Fruit fly (Drosophila melanogaster) whole organism, prepupa: Measurements from ENCODE around the gene Rcd-1.
A peak's percentile ranks its signal among the peaks of the same experiment; 100 is the strongest.

Experiments used
- Blimp-1 ChIP-seq: fragments of 200-800 bp; sonication (Bioruptor generic); optimal IDR thresholded peaks from 3 replicates; lab custom pipeline; 2017; ENCODE audit warnings: missing biosample characterization, missing genetic modification characterization, mild to moderate bottlenecking, moderate library complexity, missing genetic modification reagents
- CG10631 ChIP-seq: fragments of 200-800 bp; sonication (Bioruptor generic); optimal IDR thresholded peaks from 2 replicates; lab custom pipeline; 2016; ENCODE audit warnings: missing biosample characterization, missing genetic modification characterization
- CG11294 ChIP-seq: fragments of 200-800 bp; sonication (Bioruptor generic); IDR thresholded peaks from 2 replicates; pipeline ENCODE4 v1.3.6; 2022; ENCODE audit warnings: missing biosample characterization, missing genetic modification characterization
- CG1621 ChIP-seq: fragments of 200-800 bp; sonication (Bioruptor generic); optimal IDR thresholded peaks from 3 replicates; lab custom pipeline; 2018; ENCODE audit warnings: missing biosample characterization, mild to moderate bottlenecking, missing genetic modification characterization
- CG16779 ChIP-seq: fragments of 200-800 bp; sonication (Bioruptor generic); optimal IDR thresholded peaks from 3 replicates; lab custom pipeline; 2017; ENCODE audit warnings: missing biosample characterization, mild to moderate bottlenecking, missing genetic modification characterization
- CG31627 ChIP-seq: fragments of 200-800 bp; sonication (Bioruptor generic); optimal IDR thresholded peaks from 3 replicates; lab custom pipeline; 2016; ENCODE audit warnings: missing biosample characterization, missing genetic modification characterization
- CG32006 ChIP-seq: fragments of 200-800 bp; sonication (Bioruptor generic); optimal IDR thresholded peaks from 3 replicates; lab custom pipeline; 2017; ENCODE audit warnings: missing biosample characterization, mild to moderate bottlenecking, missing genetic modification characterization
- CG34406 ChIP-seq: fragments of 200-800 bp; sonication (Bioruptor generic); optimal IDR thresholded peaks from 3 replicates; lab custom pipeline; 2016; ENCODE audit warnings: missing biosample characterization, missing genetic modification characterization
- CG6163 ChIP-seq: fragments of 200-800 bp; sonication (Bioruptor generic); IDR thresholded peaks from 3 replicates; pipeline ENCODE4 v1.3.6; 2022; ENCODE audit warnings: missing biosample characterization, missing genetic modification characterization
- CG6276 ChIP-seq: fragments of 200-800 bp; sonication (Bioruptor generic); optimal IDR thresholded peaks from 2 replicates; lab custom pipeline; 2017; ENCODE audit warnings: missing biosample characterization, mild to moderate bottlenecking, missing genetic modification characterization
- CG6792 ChIP-seq: fragments of 200-800 bp; sonication (Bioruptor generic); optimal IDR thresholded peaks from 3 replicates; lab custom pipeline; 2016; ENCODE audit warnings: missing biosample characterization, missing genetic modification characterization
- CG6808 ChIP-seq: fragments of 200-800 bp; sonication (Bioruptor generic); optimal IDR thresholded peaks from 3 replicates; lab custom pipeline; 2017; ENCODE audit warnings: missing biosample characterization, missing genetic modification characterization, mild to moderate bottlenecking, moderate library complexity, missing genetic modification reagents
- CG6854 ChIP-seq: fragments of 200-800 bp; sonication (Bioruptor generic); optimal IDR thresholded peaks from 2 replicates; lab custom pipeline; 2017; ENCODE audit warnings: missing biosample characterization, mild to moderate bottlenecking, missing genetic modification characterization
- CG8119 ChIP-seq: fragments of 200-800 bp; sonication (Bioruptor generic); IDR thresholded peaks from 3 replicates; pipeline ENCODE4 v1.3.6; 2022; ENCODE audit warnings: missing biosample characterization, missing genetic modification characterization
- CG8319 ChIP-seq: fragments of 200-800 bp; sonication (Bioruptor generic); optimal IDR thresholded peaks from 3 replicates; lab custom pipeline; 2016; ENCODE audit warnings: missing biosample characterization, missing genetic modification characterization
- CG9139 ChIP-seq: fragments of 200-800 bp; sonication (Bioruptor generic); optimal IDR thresholded peaks from 3 replicates; lab custom pipeline; 2017; ENCODE audit warnings: missing biosample characterization, mild to moderate bottlenecking, missing genetic modification characterization
- Eip75B ChIP-seq: fragments of 200-800 bp; sonication (Bioruptor generic); optimal IDR thresholded peaks from 3 replicates; lab custom pipeline; 2016; ENCODE audit warnings: missing biosample characterization, missing genetic modification characterization
- Eip78C ChIP-seq: fragments of 200-800 bp; sonication (Bioruptor generic); peaks from one replicate; lab custom pipeline; 2016; ENCODE audit warnings: missing biosample characterization, missing genetic modification characterization
- Eip93F ChIP-seq: fragments of 200-800 bp; sonication (Bioruptor generic); optimal IDR thresholded peaks from 2 replicates; lab custom pipeline; 2016; ENCODE audit warnings: missing biosample characterization, mild to moderate bottlenecking, missing genetic modification characterization
- Ets21C ChIP-seq: fragments of 200-800 bp; sonication (Bioruptor generic); optimal IDR thresholded peaks from 3 replicates; lab custom pipeline; 2016; ENCODE audit warnings: missing biosample characterization, missing genetic modification characterization
- Hr39 ChIP-seq: fragments of 200-800 bp; sonication (Bioruptor generic); optimal IDR thresholded peaks from 2 replicates; lab custom pipeline; 2016; ENCODE audit warnings: missing biosample characterization, missing genetic modification characterization
- Hr4 ChIP-seq: fragments of 200-800 bp; sonication (Bioruptor generic); optimal IDR thresholded peaks from 3 replicates; lab custom pipeline; 2016; ENCODE audit warnings: missing biosample characterization, missing genetic modification characterization
- Lpt ChIP-seq: fragments of 200-800 bp; sonication (Bioruptor generic); optimal IDR thresholded peaks from 3 replicates; lab custom pipeline; 2016; ENCODE audit warnings: missing biosample characterization, missing genetic modification characterization
- Met ChIP-seq: fragments of 200-800 bp; sonication (Bioruptor generic); optimal IDR thresholded peaks from 3 replicates; lab custom pipeline; 2016; ENCODE audit warnings: missing biosample characterization, missing genetic modification characterization
- Smox ChIP-seq: fragments of 200-800 bp; sonication (Bioruptor generic); optimal IDR thresholded peaks from 3 replicates; lab custom pipeline; 2016; ENCODE audit warnings: missing biosample characterization, missing genetic modification characterization
- achi ChIP-seq: fragments of 200-800 bp; sonication (Bioruptor generic); optimal IDR thresholded peaks from 3 replicates; lab custom pipeline; 2016; ENCODE audit warnings: missing biosample characterization, missing genetic modification characterization
- acj6 ChIP-seq: fragments of 200-800 bp; sonication (Bioruptor generic); optimal IDR thresholded peaks from 3 replicates; lab custom pipeline; 2016; ENCODE audit warnings: missing biosample characterization, missing genetic modification characterization
- cyc ChIP-seq: fragments of 200-800 bp; sonication (Bioruptor generic); optimal IDR thresholded peaks from 3 replicates; lab custom pipeline; 2016; ENCODE audit warnings: missing biosample characterization, missing genetic modification characterization
- dac ChIP-seq: fragments of 200-800 bp; sonication (Bioruptor generic); optimal IDR thresholded peaks from 2 replicates; lab custom pipeline; 2017; ENCODE audit warnings: missing biosample characterization, mild to moderate bottlenecking, missing genetic modification characterization
- eg ChIP-seq: fragments of 200-800 bp; sonication (Bioruptor generic); IDR thresholded peaks from 3 replicates; pipeline ENCODE4 v1.3.6; 2022; ENCODE audit warnings: missing biosample characterization, missing genetic modification characterization
- fkh ChIP-seq: fragments of 200-800 bp; sonication (Bioruptor generic); optimal IDR thresholded peaks from 3 replicates; lab custom pipeline; 2017; ENCODE audit warnings: missing biosample characterization, mild to moderate bottlenecking, missing genetic modification characterization, moderate library complexity
- net ChIP-seq: fragments of 200-800 bp; sonication (Bioruptor generic); optimal IDR thresholded peaks from 3 replicates; lab custom pipeline; 2016; ENCODE audit warnings: missing biosample characterization, missing genetic modification characterization
- salr ChIP-seq, 2 experiments: fragments of 200-800 bp; sonication (Bioruptor generic); optimal IDR thresholded peaks; 3 replicates each; lab custom pipeline; 2016 to 2018; ENCODE audit warnings: missing biosample characterization in 2 of 2, missing genetic modification characterization in 2 of 2, mild to moderate bottlenecking in 1 of 2
- ss ChIP-seq, 2 experiments: fragments of 200-800 bp; sonication (Bioruptor generic); optimal IDR thresholded peaks; 2 replicates in 1 of 2; 3 replicates in 1 of 2; lab custom pipeline; 2017 to 2018; ENCODE audit warnings: mild to moderate bottlenecking in 2 of 2, missing biosample characterization in 2 of 2, missing genetic modification characterization in 2 of 2, moderate library complexity in 1 of 2
- vri ChIP-seq: fragments of 200-800 bp; sonication (Bioruptor generic); optimal IDR thresholded peaks from 3 replicates; lab custom pipeline; 2016; ENCODE audit warnings: missing biosample characterization, mild to moderate bottlenecking, missing genetic modification characterization

The Rcd-1 gene

dm6 chrX:19637002-19637420 is 1.6 kb upstream of the Rcd-1 start (continued):
- no peak for TF ChIP-seq CG6276 (GFP tag; lab: Kevin White, UChicago)
- no peak for TF ChIP-seq dac (GFP tag; lab: Kevin White, UChicago)
- no peak for TF ChIP-seq CG8319 (GFP tag; lab: Kevin White, UChicago)
- no peak for TF ChIP-seq Hr39
- peak; percentile 30 for TF ChIP-seq CG1621 (tag; lab: Kevin White, UChicago)
- peak; percentile 22 for TF ChIP-seq CG6854 (GFP tag; lab: Kevin White, UChicago)
- no peak for TF ChIP-seq CG31627
- no peak for TF ChIP-seq Eip93F (GFP tag; lab: Kevin White, UChicago)
- TF ChIP-seq CG32006 (GFP tag; lab: Kevin White, UChicago) = no peak
- no peak for TF ChIP-seq Met (GFP tag; lab: Kevin White, UChicago)
- peak; percentile 48; the same call in 2 of the 3 replicates for TF ChIP-seq CG6163 (GFP tag; lab: Robert Waterston, UW)
- no peak for TF ChIP-seq Hr4 (GFP tag; lab: Kevin White, UChicago)
- TF ChIP-seq Blimp-1 (GFP tag; lab: Kevin White, UChicago) = no peak
- TF ChIP-seq CG10631 (GFP tag; lab: Kevin White, UChicago) = no peak
- peak; percentile 8 for TF ChIP-seq cyc (GFP tag; lab: Kevin White, UChicago)
- TF ChIP-seq achi (GFP tag; lab: Kevin White, UChicago) = no peak
- TF ChIP-seq CG11294 (GFP tag; lab: Robert Waterston, UW) = no peak
- no peak for TF ChIP-seq CG16779 (tag; lab: Kevin White, UChicago)
- peak; percentile 30 for TF ChIP-seq fkh (GFP tag; lab: Kevin White, UChicago)
- no peak for TF ChIP-seq CG6792 (GFP tag; lab: Kevin White, UChicago)
- TF ChIP-seq acj6 (GFP tag; lab: Kevin White, UChicago) = no peak
- peak; percentile 57 for TF ChIP-seq Eip78C (GFP tag; lab: Kevin White, UChicago)
- TF ChIP-seq Lpt (GFP tag; lab: Kevin White, UChicago) = no peak
- TF ChIP-seq CG9139 (GFP tag; lab: Kevin White, UChicago) = no peak
- no peak for TF ChIP-seq Ets21C
- TF ChIP-seq CG34406 = no peak

- no peak for TF ChIP-seq Smox (GFP tag; lab: Kevin White, UChicago)
- peak; percentile 30 for TF ChIP-seq CG16779 (tag; lab: Kevin White, UChicago)
- peak; percentile 16; the same call in 1 of the 3 replicates for TF ChIP-seq CG6163 (GFP tag; lab: Robert Waterston, UW)
- TF ChIP-seq Eip75B = peak; percentile 19
- no peak for TF ChIP-seq vri (GFP tag; lab: Kevin White, UChicago)
- TF ChIP-seq Blimp-1 (GFP tag; lab: Kevin White, UChicago) = no peak
- TF ChIP-seq eg (GFP tag; lab: Robert Waterston, UW) = 0 out of 3 replicates have a peak, but pooled peaks have one; percentile 6
- peak; percentile 59 for TF ChIP-seq Eip78C (GFP tag; lab: Kevin White, UChicago)
- TF ChIP-seq ss (GFP tag; optimal IDR thresholded peaks at IDR 0.05; lab: Kevin White, UChicago) = peak in 1 of 2 experiments; percentile 1
- 0 out of 3 replicates have a peak, but pooled peaks have one; percentile 18 for TF ChIP-seq CG8119 (GFP tag; lab: Robert Waterston, UW)
- TF ChIP-seq CG6808 (GFP tag; lab: Kevin White, UChicago) = peak; percentile 15
- peak; percentile 14 for TF ChIP-seq net
Measured at dm6 chrX:19637434-19638327, 886 bp upstream of the Rcd-1 start.

dm6 chrX:19640707-19641248 is 2.2 kb downstream of the Rcd-1 start:
- TF ChIP-seq Eip78C (GFP tag; lab: Kevin White, UChicago) = peak; percentile 68
- no peak for TF ChIP-seq Met (GFP tag; lab: Kevin White, UChicago)
- TF ChIP-seq ss (GFP tag; optimal IDR thresholded peaks at IDR 0.05; lab: Kevin White, UChicago) = peak in 1 of 2 experiments; percentile 20
- TF ChIP-seq salr (GFP tag; optimal IDR thresholded peaks at IDR 0.05; lab: Kevin White, UChicago) = no peak
